Worm (Caenorhabditis elegans) whole organism, young adult: ENCODE results near the gene nuo-5.

Experiments
- C06A6.2 ChIP-seq: fragments of 200-800 bp; sonication (Bioruptor generic); conservative IDR thresholded peaks from 2 replicates; pipeline ENCODE4 v1.3.6; 2022; ENCODE audit warnings: missing genetic modification characterization, missing compliant biosample characterization
- F22D6.2 ChIP-seq: sonication (generic microtip); optimal IDR thresholded peaks from 2 replicates; lab custom pipeline; 2016; ENCODE audit warnings: mild to moderate bottlenecking, missing genetic modification characterization, missing compliant biosample characterization
- F39B2.1 ChIP-seq: fragments of 200-800 bp; sonication (Bioruptor generic); IDR thresholded peaks from 2 replicates; pipeline ENCODE4 v1.3.6; 2022; ENCODE audit warnings: missing genetic modification reagents, missing genetic modification characterization, missing compliant biosample characterization
- F55B11.4 ChIP-seq: sonication (generic microtip); optimal IDR thresholded peaks from 2 replicates; lab custom pipeline; 2016; ENCODE audit warnings: missing compliant biosample characterization, missing genetic modification characterization, borderline replicate concordance; ENCODE audit not compliant: insufficient read depth
- F57A8.1 ChIP-seq: fragments of 200-800 bp; sonication (Bioruptor generic); optimal IDR thresholded peaks from 2 replicates; lab custom pipeline; 2018; ENCODE audit warnings: mild to moderate bottlenecking, missing genetic modification characterization, moderate library complexity, missing compliant biosample characterization
- F57C9.4 ChIP-seq: sonication (generic microtip); optimal IDR thresholded peaks from 2 replicates; lab custom pipeline; 2017; ENCODE audit warnings: mild to moderate bottlenecking, missing genetic modification characterization, missing compliant biosample characterization
- T07F8.4 ChIP-seq: sonication (generic microtip); optimal IDR thresholded peaks from 2 replicates; lab custom pipeline; 2016; ENCODE audit warnings: mild to moderate bottlenecking, missing genetic modification characterization, moderate library complexity, missing compliant biosample characterization
- Y53F4B.3 ChIP-seq: fragments of 200-800 bp; sonication (Bioruptor generic); IDR thresholded peaks from 2 replicates; pipeline ENCODE4 v1.3.6; 2022; ENCODE audit warnings: missing genetic modification reagents, missing genetic modification characterization, missing compliant biosample characterization
- Y56A3A.18 ChIP-seq: fragments of 200-800 bp; sonication (Bioruptor generic); IDR thresholded peaks from 2 replicates; pipeline ENCODE4 v1.3.6; 2022; ENCODE audit warnings: missing genetic modification reagents, missing genetic modification characterization, missing compliant biosample characterization
- Y67H2A.10 ChIP-seq: fragments of 200-800 bp; sonication (Bioruptor generic); conservative IDR thresholded peaks from 2 replicates; pipeline ENCODE4 v1.3.6; 2022; ENCODE audit warnings: missing genetic modification reagents, missing genetic modification characterization, missing compliant biosample characterization
- ZK185.1 ChIP-seq: sonication (generic microtip); optimal IDR thresholded peaks from 2 replicates; lab custom pipeline; 2016; ENCODE audit warnings: mild to moderate bottlenecking, missing genetic modification characterization, missing compliant biosample characterization; ENCODE audit not compliant: poor library complexity, severe bottlenecking
- atf-7 ChIP-seq: sonication (generic microtip); optimal IDR thresholded peaks from 2 replicates; lab custom pipeline; 2017; ENCODE audit warnings: mild to moderate bottlenecking, missing genetic modification characterization, missing compliant biosample characterization
- attf-3 ChIP-seq: fragments of 200-800 bp; sonication (Bioruptor generic); conservative IDR thresholded peaks from 2 replicates; pipeline ENCODE4 v1.3.6; 2022; ENCODE audit warnings: missing genetic modification reagents, missing genetic modification characterization, missing compliant biosample characterization
- bed-1 ChIP-seq: fragments of 200-800 bp; sonication (Bioruptor generic); IDR thresholded peaks from 2 replicates; pipeline ENCODE4 v1.3.6; 2022; ENCODE audit warnings: missing genetic modification reagents, missing genetic modification characterization, missing compliant biosample characterization
- bed-2 ChIP-seq: fragments of 200-800 bp; sonication (Bioruptor generic); IDR thresholded peaks from 2 replicates; pipeline ENCODE4 v1.3.6; 2022; ENCODE audit warnings: missing genetic modification reagents, missing genetic modification characterization, missing compliant biosample characterization
- ccch-3 ChIP-seq: fragments of 200-800 bp; sonication (Bioruptor generic); optimal IDR thresholded peaks from 2 replicates; lab custom pipeline; 2018; ENCODE audit warnings: mild to moderate bottlenecking, missing genetic modification characterization, missing compliant biosample characterization
- ceh-91 ChIP-seq: fragments of 200-800 bp; sonication (Bioruptor generic); IDR thresholded peaks from 2 replicates; pipeline ENCODE4 v1.3.6; 2022; ENCODE audit warnings: missing genetic modification reagents, missing genetic modification characterization, missing compliant biosample characterization
- dpl-1 ChIP-seq: fragments of 150-350 bp; optimal IDR thresholded peaks from 2 replicates; lab custom pipeline; 2014; ENCODE audit warnings: missing biosample characterization, missing genetic modification reagents, missing genetic modification characterization
- ekl-4 ChIP-seq: fragments of 200-800 bp; sonication (Bioruptor generic); IDR thresholded peaks from 2 replicates; pipeline ENCODE4 v1.3.6; 2022; ENCODE audit warnings: missing genetic modification reagents, missing genetic modification characterization, missing compliant biosample characterization
- ets-4 ChIP-seq: fragments of 200-800 bp; sonication (Bioruptor generic); optimal IDR thresholded peaks from 2 replicates; lab custom pipeline; 2018; ENCODE audit warnings: mild to moderate bottlenecking, missing genetic modification characterization, missing compliant biosample characterization
- hlh-12 ChIP-seq: sonication (generic microtip); optimal IDR thresholded peaks from 2 replicates; lab custom pipeline; 2016; ENCODE audit warnings: missing genetic modification characterization, missing compliant biosample characterization
- hmg-1.2 ChIP-seq: fragments of 200-800 bp; sonication (Bioruptor generic); IDR thresholded peaks from 2 replicates; pipeline ENCODE4 v1.3.6; 2022; ENCODE audit warnings: missing genetic modification reagents, missing genetic modification characterization, missing compliant biosample characterization
- lag-1 ChIP-seq: fragments of 200-800 bp; sonication (Bioruptor generic); IDR thresholded peaks from 2 replicates; pipeline ENCODE4 v1.3.6; 2022; ENCODE audit warnings: missing genetic modification reagents, missing genetic modification characterization, missing compliant biosample characterization
- let-607 ChIP-seq, 2 experiments: fragments of 200-800 bp in 1 of 2; sonication (Bioruptor generic) in 1 of 2; sonication (generic microtip) in 1 of 2; optimal IDR thresholded peaks; 2 replicates each; lab custom pipeline; 2016 to 2018; ENCODE audit warnings: mild to moderate bottlenecking in 2 of 2, missing compliant biosample characterization in 2 of 2, missing genetic modification characterization in 2 of 2, moderate library complexity in 2 of 2, missing genotype in 1 of 2
- lsy-27 ChIP-seq: sonication (generic microtip); optimal IDR thresholded peaks from 2 replicates; lab custom pipeline; 2017; ENCODE audit warnings: missing genetic modification characterization, mild to moderate bottlenecking, missing compliant biosample characterization, antibody characterized with exemption, missing genotype, borderline replicate concordance; ENCODE audit not compliant: insufficient read depth
- nfya-2 ChIP-seq: fragments of 200-800 bp; sonication (Bioruptor generic); IDR thresholded peaks from 2 replicates; pipeline ENCODE4 v1.3.6; 2022; ENCODE audit warnings: missing genetic modification reagents, missing genetic modification characterization, missing compliant biosample characterization
- nfyb-1 ChIP-seq: fragments of 200-800 bp; sonication (Bioruptor generic); IDR thresholded peaks from 2 replicates; pipeline ENCODE4 v1.3.6; 2022; ENCODE audit warnings: missing genetic modification reagents, missing genetic modification characterization, missing compliant biosample characterization
- nhr-179 ChIP-seq: sonication (generic microtip); optimal IDR thresholded peaks from 2 replicates; lab custom pipeline; 2016; ENCODE audit warnings: mild to moderate bottlenecking, missing genetic modification characterization, missing compliant biosample characterization
- nhr-27 ChIP-seq: fragments of 200-800 bp; sonication (Bioruptor generic); optimal IDR thresholded peaks from 2 replicates; lab custom pipeline; 2018; ENCODE audit warnings: mild to moderate bottlenecking, missing genetic modification characterization, moderate library complexity, missing compliant biosample characterization
- nhr-90 ChIP-seq: sonication (generic microtip); optimal IDR thresholded peaks from 2 replicates; lab custom pipeline; 2016; ENCODE audit warnings: missing genotype, mild to moderate bottlenecking, missing genetic modification characterization, missing compliant biosample characterization
- rec-8 ChIP-seq, 2 experiments: sonication (generic microtip); optimal IDR thresholded peaks; 2 replicates each; lab custom pipeline; 2016; ENCODE audit warnings: mild to moderate bottlenecking in 2 of 2, missing genetic modification characterization in 2 of 2, missing genetic modification reagents in 2 of 2, missing genotype in 2 of 2, missing biosample characterization in 1 of 2, missing compliant biosample characterization in 1 of 2, moderate library complexity in 1 of 2
- snpc-4 ChIP-seq, 5 experiments: fragments of 150-350 bp in 1 of 5; sonication (generic microtip) in 4 of 5; optimal IDR thresholded peaks; 2 replicates each; lab custom pipeline; 2014 to 2018; ENCODE audit warnings: missing genetic modification characterization in 5 of 5, missing biosample characterization in 3 of 5, antibody characterized with exemption in 2 of 5, mild to moderate bottlenecking in 2 of 5, missing compliant biosample characterization in 2 of 5, missing genotype in 2 of 5, moderate library complexity in 2 of 5, missing genetic modification reagents in 1 of 5
- sptf-2 ChIP-seq: fragments of 200-800 bp; sonication (Bioruptor generic); optimal IDR thresholded peaks from 2 replicates; lab custom pipeline; 2018; ENCODE audit warnings: mild to moderate bottlenecking, missing genetic modification characterization, missing compliant biosample characterization
- xnd-1 ChIP-seq: sonication (generic microtip); optimal IDR thresholded peaks from 2 replicates; lab custom pipeline; 2016; ENCODE audit warnings: missing genotype, missing genetic modification reagents, missing genetic modification characterization, missing compliant biosample characterization
- ztf-22 ChIP-seq: fragments of 200-800 bp; sonication (Bioruptor generic); optimal IDR thresholded peaks from 2 replicates; lab custom pipeline; 2018; ENCODE audit warnings: mild to moderate bottlenecking, missing genetic modification characterization, moderate library complexity, missing compliant biosample characterization
- ztf-6 ChIP-seq: fragments of 200-800 bp; sonication (Bioruptor generic); IDR thresholded peaks from 2 replicates; pipeline ENCODE4 v1.3.6; 2022; ENCODE audit warnings: missing genetic modification reagents, missing genetic modification characterization, missing compliant biosample characterization

Gene nuo-5

ce11 chrV:2673807-2674206, 25.0 kb upstream of the nuo-5 start (continued):
- no peak for TF ChIP-seq nhr-179 (tag; lab: Kevin White, UChicago)
- TF ChIP-seq hlh-12 (tag; lab: Kevin White, UChicago) = no peak
- no peak for TF ChIP-seq snpc-4 (GFP tag; optimal IDR thresholded peaks at IDR 0.05; lab: Kevin White, UChicago)
- TF ChIP-seq snpc-4 (tag; optimal IDR thresholded peaks at IDR 0.05; lab: Kevin White, UChicago) = peak in 2 of 4 experiments; percentile 4 to 60
- TF ChIP-seq nhr-27 (tag; lab: Kevin White, UChicago) = no peak
- peak; percentile 57 for TF ChIP-seq T07F8.4 (tag; lab: Kevin White, UChicago)
- peak; percentile 32 for TF ChIP-seq atf-7
- no peak for TF ChIP-seq let-607 (tag; optimal IDR thresholded peaks at IDR 0.05; lab: Kevin White, UChicago)
- no peak for TF ChIP-seq dpl-1 (GFP tag; lab: Kevin White, UChicago)
- no peak for TF ChIP-seq lag-1
- no peak for TF ChIP-seq F55B11.4 (tag; lab: Kevin White, UChicago)

- TF ChIP-seq attf-3 (GFP tag; lab: Robert Waterston, UW) = no peak
- TF ChIP-seq nfyb-1 (GFP tag; lab: Robert Waterston, UW) = 0 out of 2 replicates have a peak, but pooled peaks have one; percentile 6
- TF ChIP-seq ets-4 (GFP tag; lab: Kevin White, UChicago) = no peak
- TF ChIP-seq atf-7 = no peak
Measured at ce11 chrV:2675692-2676091, 23.1 kb upstream of the nuo-5 start.

ce11 chrV:2677648-2678047, 21.1 kb upstream of the nuo-5 start:
- TF ChIP-seq ztf-22 (GFP tag; lab: Kevin White, UChicago) = no peak
- TF ChIP-seq ekl-4 (GFP tag; lab: Robert Waterston, UW) = no peak
- no peak for TF ChIP-seq C06A6.2 (GFP tag; lab: Robert Waterston, UW)
- no peak for TF ChIP-seq sptf-2 (GFP tag; lab: Kevin White, UChicago)
- TF ChIP-seq bed-2 = no peak
- TF ChIP-seq Y53F4B.3 (GFP tag; lab: Robert Waterston, UW) = no peak
- TF ChIP-seq xnd-1 (tag; lab: Kevin White, UChicago) = no peak
- TF ChIP-seq bed-1 (GFP tag; lab: Robert Waterston, UW) = no peak
- TF ChIP-seq F57A8.1 (GFP tag; lab: Kevin White, UChicago) = no peak
- no peak for TF ChIP-seq lsy-27
- TF ChIP-seq F22D6.2 = no peak

ce11 chrV:2683497-2683896, 15.3 kb upstream of the nuo-5 start:
- TF ChIP-seq Y56A3A.18 (no peak), nhr-90 (no peak), ZK185.1 (tag; lab: Kevin White, UChicago) (no peak), C06A6.2 (GFP tag; lab: Robert Waterston, UW) (no peak), ztf-6 (GFP tag; lab: Robert Waterston, UW) (no peak), nfya-2 (GFP tag; lab: Robert Waterston, UW) (no peak), hmg-1.2 (no peak), F57C9.4 (tag; lab: Kevin White, UChicago) (no peak), ets-4 (GFP tag; lab: Kevin White, UChicago) (no peak), ccch-3 (GFP tag; lab: Kevin White, UChicago) (no peak), F39B2.1 (no peak), ceh-91 (GFP tag; lab: Robert Waterston, UW) (no peak), ztf-22 (GFP tag; lab: Kevin White, UChicago) (no peak), bed-2 (no peak), rec-8 (tag; optimal IDR thresholded peaks at IDR 0.05; lab: Kevin White, UChicago) (no peak), Y67H2A.10 (GFP tag; lab: Robert Waterston, UW) (no peak)
